Worm (Caenorhabditis elegans) whole organism, L1 larva: ENCODE data around the gene mdt-15.
A peak's percentile ranks its signal among the peaks of the same experiment; 100 is the strongest.

Source experiments
- C34B4.2 ChIP-seq: sonication (generic microtip); optimal IDR thresholded peaks from 2 replicates; lab custom pipeline; 2017; ENCODE audit warnings: mild to moderate bottlenecking, missing genetic modification characterization, missing compliant biosample characterization
- Y116A8C.19 ChIP-seq: sonication (generic microtip); optimal IDR thresholded peaks from 2 replicates; lab custom pipeline; 2016; ENCODE audit warnings: missing compliant biosample characterization, missing genetic modification characterization, borderline replicate concordance
- aha-1 ChIP-seq: fragments of 150-350 bp; optimal IDR thresholded peaks from 2 replicates; lab custom pipeline; 2014; ENCODE audit warnings: missing biosample characterization, missing genetic modification characterization
- aly-2 ChIP-seq: fragments of 150-350 bp; optimal IDR thresholded peaks from 2 replicates; lab custom pipeline; 2014; ENCODE audit warnings: missing biosample characterization, missing genetic modification characterization
- blmp-1 ChIP-seq: fragments of 150-350 bp; optimal IDR thresholded peaks from 2 replicates; lab custom pipeline; 2014; ENCODE audit warnings: missing biosample characterization, missing genetic modification characterization
- ceh-8 ChIP-seq: fragments of 200-800 bp; sonication (Bioruptor generic); optimal IDR thresholded peaks from 2 replicates; lab custom pipeline; 2018; ENCODE audit warnings: mild to moderate bottlenecking, missing genetic modification characterization, moderate library complexity, missing compliant biosample characterization
- ceh-82 ChIP-seq, 3 experiments: fragments of 150-350 bp in 1 of 3; sonication (generic microtip) in 2 of 3; optimal IDR thresholded peaks; 2 replicates each; lab custom pipeline; 2014 to 2017; ENCODE audit warnings: missing biosample characterization in 3 of 3, missing genetic modification characterization in 3 of 3
- dpl-1 ChIP-seq, 3 experiments: fragments of 150-350 bp in 2 of 3; sonication (generic microtip) in 1 of 3; optimal IDR thresholded peaks; 2 replicates each; lab custom pipeline; 2014 to 2017; ENCODE audit warnings: missing biosample characterization in 3 of 3, missing genetic modification characterization in 3 of 3, missing genetic modification reagents in 3 of 3
- efl-3 ChIP-seq: fragments of 200-800 bp; sonication (Bioruptor generic); optimal IDR thresholded peaks from 2 replicates; lab custom pipeline; 2018; ENCODE audit warnings: mild to moderate bottlenecking, missing genetic modification characterization, missing compliant biosample characterization
- egl-27 ChIP-seq, 2 experiments: fragments of 150-350 bp in 1 of 2; sonication (generic microtip); optimal IDR thresholded peaks; 3 replicates each; lab custom pipeline; 2017 to 2018; ENCODE audit warnings: missing biosample characterization in 2 of 2, missing genetic modification characterization in 2 of 2, missing genetic modification reagents in 2 of 2
- elt-2 ChIP-seq: sonication (generic microtip); optimal IDR thresholded peaks from 2 replicates; lab custom pipeline; 2016; ENCODE audit warnings: missing genetic modification characterization, mild to moderate bottlenecking, inconsistent platforms, missing compliant biosample characterization, missing genetic modification reagents
- elt-3 ChIP-seq, 6 experiments: fragments of 150-350 bp in 1 of 6; sonication (generic microtip); optimal IDR thresholded peaks; 2 replicates each; lab custom pipeline; 2017 to 2018; ENCODE audit warnings: missing biosample characterization in 6 of 6, missing genetic modification characterization in 6 of 6, inconsistent platforms in 1 of 6
- fkh-4 ChIP-seq: sonication (generic microtip); optimal IDR thresholded peaks from 2 replicates; lab custom pipeline; 2016; ENCODE audit warnings: missing compliant biosample characterization, missing genetic modification characterization, borderline replicate concordance
- fkh-8 ChIP-seq: sonication (generic microtip); optimal IDR thresholded peaks from 2 replicates; lab custom pipeline; 2016; ENCODE audit warnings: mild to moderate bottlenecking, missing genetic modification characterization, missing compliant biosample characterization
- grh-1 ChIP-seq: fragments of 200-800 bp; sonication (Bioruptor generic); IDR thresholded peaks from 2 replicates; pipeline ENCODE4 v1.3.6; 2022; ENCODE audit warnings: missing genetic modification reagents, missing genetic modification characterization, missing compliant biosample characterization
- hlh-4 ChIP-seq: sonication (generic microtip); optimal IDR thresholded peaks from 2 replicates; lab custom pipeline; 2016; ENCODE audit warnings: mild to moderate bottlenecking, missing genetic modification characterization, missing compliant biosample characterization
- hpl-2 ChIP-seq: fragments of 150-350 bp; optimal IDR thresholded peaks from 2 replicates; lab custom pipeline; 2014; ENCODE audit warnings: missing biosample characterization, missing genetic modification reagents, missing genetic modification characterization
- irx-1 ChIP-seq: sonication (generic microtip); optimal IDR thresholded peaks from 2 replicates; lab custom pipeline; 2016; ENCODE audit warnings: missing genetic modification characterization, missing compliant biosample characterization
- isw-1 ChIP-seq: fragments of 200-800 bp; sonication (Bioruptor generic); IDR thresholded peaks from 2 replicates; pipeline ENCODE4 v1.3.6; 2022; ENCODE audit warnings: missing genetic modification characterization, missing compliant biosample characterization
- lin-13 ChIP-seq: fragments of 150-350 bp; optimal IDR thresholded peaks from 2 replicates; lab custom pipeline; 2014; ENCODE audit warnings: missing biosample characterization, missing genetic modification reagents, missing genetic modification characterization
- lin-14 ChIP-seq: fragments of 200-800 bp; sonication (Bioruptor generic); optimal IDR thresholded peaks from 2 replicates; lab custom pipeline; 2018; ENCODE audit warnings: mild to moderate bottlenecking, missing genetic modification characterization, moderate library complexity, missing compliant biosample characterization
- lin-35 ChIP-seq, 2 experiments: fragments of 150-350 bp; optimal IDR thresholded peaks; 2 replicates each; lab custom pipeline; 2014; ENCODE audit warnings: missing biosample characterization in 2 of 2, missing genetic modification characterization in 2 of 2, missing genetic modification reagents in 2 of 2
- lsy-2 ChIP-seq, 2 experiments: fragments of 150-350 bp; optimal IDR thresholded peaks; 2 replicates each; lab custom pipeline; 2014; ENCODE audit warnings: missing biosample characterization in 2 of 2, missing genetic modification characterization in 2 of 2
- mab-9 ChIP-seq: fragments of 200-800 bp; sonication (Bioruptor generic); IDR thresholded peaks from 2 replicates; pipeline ENCODE4 v1.3.6; 2022; ENCODE audit warnings: missing genetic modification reagents, missing genetic modification characterization, missing compliant biosample characterization
- mep-1 ChIP-seq: fragments of 150-350 bp; optimal IDR thresholded peaks from 2 replicates; lab custom pipeline; 2014; ENCODE audit warnings: missing biosample characterization, missing genetic modification characterization
- nhr-20 ChIP-seq: sonication (generic microtip); optimal IDR thresholded peaks from 2 replicates; lab custom pipeline; 2016; ENCODE audit warnings: mild to moderate bottlenecking, missing genetic modification characterization, missing compliant biosample characterization
- nhr-28 ChIP-seq: fragments of 150-350 bp; optimal IDR thresholded peaks from 2 replicates; lab custom pipeline; 2014; ENCODE audit warnings: missing biosample characterization, missing genetic modification characterization
- nhr-47 ChIP-seq: sonication (generic microtip); optimal IDR thresholded peaks from 2 replicates; lab custom pipeline; 2016; ENCODE audit warnings: mild to moderate bottlenecking, missing genetic modification characterization, moderate library complexity, missing compliant biosample characterization
- nhr-71 ChIP-seq: sonication (generic microtip); optimal IDR thresholded peaks from 2 replicates; lab custom pipeline; 2016; ENCODE audit warnings: mild to moderate bottlenecking, missing genetic modification characterization, moderate library complexity, missing compliant biosample characterization
- nhr-77 ChIP-seq: fragments of 150-350 bp; optimal IDR thresholded peaks from 2 replicates; lab custom pipeline; 2014; ENCODE audit warnings: missing biosample characterization, missing genetic modification characterization
- nhr-85 ChIP-seq: sonication (generic microtip); peaks from one replicate; lab custom pipeline; 2016; ENCODE audit warnings: missing genetic modification characterization, inconsistent platforms, missing compliant biosample characterization
- nhr-90 ChIP-seq: sonication (generic microtip); optimal IDR thresholded peaks from 2 replicates; lab custom pipeline; 2016; ENCODE audit warnings: mild to moderate bottlenecking, missing genetic modification characterization, missing compliant biosample characterization; ENCODE audit not compliant: poor library complexity
- pag-3 ChIP-seq: sonication (generic microtip); optimal IDR thresholded peaks from 2 replicates; lab custom pipeline; 2017; ENCODE audit warnings: missing genetic modification characterization, mild to moderate bottlenecking, missing compliant biosample characterization, antibody characterized with exemption, borderline replicate concordance; ENCODE audit not compliant: insufficient read depth
- pqm-1 ChIP-seq: sonication (generic microtip); optimal IDR thresholded peaks from 3 replicates; lab custom pipeline; 2017; ENCODE audit warnings: missing biosample characterization, missing genetic modification characterization
- rnt-1 ChIP-seq: sonication (generic microtip); optimal IDR thresholded peaks from 2 replicates; lab custom pipeline; 2016; ENCODE audit warnings: mild to moderate bottlenecking, missing genetic modification characterization, moderate library complexity, missing compliant biosample characterization
- skn-1 ChIP-seq: fragments of 150-350 bp; optimal IDR thresholded peaks from 2 replicates; lab custom pipeline; 2014; ENCODE audit warnings: missing biosample characterization, missing genetic modification characterization
- snpc-4 ChIP-seq: fragments of 150-350 bp; optimal IDR thresholded peaks from 2 replicates; lab custom pipeline; 2014; ENCODE audit warnings: missing biosample characterization, missing genetic modification characterization
- snu-23 ChIP-seq: sonication (generic microtip); optimal IDR thresholded peaks from 2 replicates; lab custom pipeline; 2016; ENCODE audit warnings: missing genetic modification characterization, missing compliant biosample characterization
- sup-37 ChIP-seq: fragments of 200-800 bp; sonication (Bioruptor generic); optimal IDR thresholded peaks from 2 replicates; lab custom pipeline; 2018; ENCODE audit warnings: mild to moderate bottlenecking, missing genetic modification characterization, missing compliant biosample characterization
- tbx-2 ChIP-seq: sonication (generic microtip); optimal IDR thresholded peaks from 2 replicates; lab custom pipeline; 2016; ENCODE audit warnings: missing genetic modification characterization, missing compliant biosample characterization
- unc-30 ChIP-seq: sonication (generic microtip); optimal IDR thresholded peaks from 2 replicates; lab custom pipeline; 2017; ENCODE audit warnings: missing biosample characterization, missing genetic modification characterization
- unc-62 ChIP-seq: fragments of 150-350 bp; optimal IDR thresholded peaks from 2 replicates; lab custom pipeline; 2014; ENCODE audit warnings: missing biosample characterization, missing genetic modification reagents, missing genetic modification characterization
- unc-86 ChIP-seq: sonication (generic microtip); optimal IDR thresholded peaks from 2 replicates; lab custom pipeline; 2016; ENCODE audit warnings: missing genetic modification characterization, missing compliant biosample characterization
- unc-98 ChIP-seq: fragments of 200-800 bp; sonication (Bioruptor generic); IDR thresholded peaks from 2 replicates; pipeline ENCODE4 v1.3.6; 2022; ENCODE audit warnings: missing genetic modification characterization, missing compliant biosample characterization
- vab-15 ChIP-seq: sonication (generic microtip); optimal IDR thresholded peaks from 2 replicates; lab custom pipeline; 2017; ENCODE audit warnings: missing genotype, mild to moderate bottlenecking, missing genetic modification characterization, missing compliant biosample characterization
- ztf-11 ChIP-seq, 2 experiments: sonication (generic microtip); optimal IDR thresholded peaks; 2 replicates each; lab custom pipeline; 2016 to 2017; ENCODE audit warnings: missing genetic modification characterization in 2 of 2, missing biosample characterization in 1 of 2, missing compliant biosample characterization in 1 of 2
- ztf-4 ChIP-seq: fragments of 150-350 bp; optimal IDR thresholded peaks from 2 replicates; lab custom pipeline; 2014; ENCODE audit warnings: missing biosample characterization, missing genetic modification characterization

The mdt-15 gene

ce11 chrIII:5839147-5839546 is 5.6 kb upstream of the mdt-15 start:
- peak; percentile 59 for TF ChIP-seq nhr-71
- TF ChIP-seq lsy-2 (tag; optimal IDR thresholded peaks at IDR 0.05; lab: Kevin White, UChicago) = peak; percentile 21 to 49
- TF ChIP-seq tbx-2 (tag; lab: Kevin White, UChicago) = peak; percentile 21
- TF ChIP-seq lin-35 (GFP tag; optimal IDR thresholded peaks at IDR 0.05; lab: Kevin White, UChicago) = peak in 1 of 2 experiments; percentile 41
- peak; percentile 25 for TF ChIP-seq lin-14 (GFP tag; lab: Kevin White, UChicago)
- TF ChIP-seq nhr-28 (tag; lab: Kevin White, UChicago) = no peak
- TF ChIP-seq hpl-2 (GFP tag; lab: Kevin White, UChicago) = peak; percentile 24
- no peak for TF ChIP-seq ztf-4 (tag; lab: Kevin White, UChicago)
- TF ChIP-seq pag-3 (tag; lab: Kevin White, UChicago) = no peak
- TF ChIP-seq mep-1 (tag; lab: Kevin White, UChicago) = peak; percentile 28
- TF ChIP-seq elt-3 (tag; optimal IDR thresholded peaks at IDR 0.05; lab: Kevin White, UChicago) = peak in 3 of 6 experiments; percentile 5 to 85 (median 78)
- no peak for TF ChIP-seq vab-15 (tag; lab: Kevin White, UChicago)
- TF ChIP-seq dpl-1 (GFP tag; optimal IDR thresholded peaks at IDR 0.05; lab: Kevin White, UChicago) = peak in 1 of 3 experiments; percentile 7
- peak; percentile 53 for TF ChIP-seq nhr-90 (tag; lab: Kevin White, UChicago)
- peak; percentile 72 for TF ChIP-seq nhr-85
- TF ChIP-seq unc-86 (tag; lab: Kevin White, UChicago) = no peak
- no peak for TF ChIP-seq grh-1
- TF ChIP-seq elt-2 (tag; lab: Kevin White, UChicago) = peak; percentile 75
- peak; percentile 35 for TF ChIP-seq nhr-20 (tag; lab: Kevin White, UChicago)
- peak; percentile 9 for TF ChIP-seq snu-23 (GFP tag; lab: Kevin White, UChicago)

ce11 chrIII:5838159-5839046 is 4.9 kb upstream of the mdt-15 start:
- TF ChIP-seq aly-2 (tag; lab: Kevin White, UChicago) (no peak), C34B4.2 (no peak), blmp-1 (tag; lab: Kevin White, UChicago) (peak; percentile 83), irx-1 (tag; lab: Kevin White, UChicago) (no peak), aha-1 (tag; lab: Kevin White, UChicago) (no peak), efl-3 (GFP tag; lab: Kevin White, UChicago) (no peak), unc-62 (GFP tag; lab: Kevin White, UChicago) (no peak), ztf-11 (tag; optimal IDR thresholded peaks at IDR 0.05; lab: Kevin White, UChicago) (no peak), lin-35 (GFP tag; optimal IDR thresholded peaks at IDR 0.05; lab: Kevin White, UChicago) (peak in 1 of 2 experiments; percentile 61), hpl-2 (GFP tag; lab: Kevin White, UChicago) (no peak), ceh-82 (tag; optimal IDR thresholded peaks at IDR 0.05; lab: Kevin White, UChicago) (peak in 1 of 3 experiments; percentile 18), ceh-8 (no peak), lin-13 (GFP tag; lab: Kevin White, UChicago) (no peak), fkh-8 (tag; lab: Kevin White, UChicago) (no peak), isw-1 (GFP tag; lab: Robert Waterston, UW) (no peak), elt-3 (tag; optimal IDR thresholded peaks at IDR 0.05; lab: Kevin White, UChicago) (peak in 5 of 6 experiments; percentile 14 to 76 (median 54)), elt-2 (tag; lab: Kevin White, UChicago) (peak; percentile 74), sup-37 (no peak), snpc-4 (no peak), nhr-77 (tag; lab: Kevin White, UChicago) (peak; percentile 66), vab-15 (tag; lab: Kevin White, UChicago) (no peak), tbx-2 (tag; lab: Kevin White, UChicago) (peak; percentile 66), skn-1 (tag; lab: Kevin White, UChicago) (no peak), pqm-1 (no peak), unc-98 (GFP tag; lab: Robert Waterston, UW) (no peak), ztf-4 (tag; lab: Kevin White, UChicago) (no peak), fkh-4 (tag; lab: Kevin White, UChicago) (no peak), unc-30 (tag; lab: Kevin White, UChicago) (no peak), mab-9 (GFP tag; lab: Robert Waterston, UW) (no peak), rnt-1 (tag; lab: Kevin White, UChicago) (no peak), hlh-4 (tag; lab: Kevin White, UChicago) (no peak), egl-27 (tag; optimal IDR thresholded peaks at IDR 0.05; lab: Kevin White, UChicago) (no peak), nhr-47 (tag; lab: Kevin White, UChicago) (peak; percentile 18), Y116A8C.19 (tag; lab: Kevin White, UChicago) (no peak)
